Fruit fly (Drosophila melanogaster): ENCODE measurements around the gene CG11585.
A peak's percentile ranks its signal among the peaks of the same experiment; 100 is the strongest.

CG11585 gene

DNA sequence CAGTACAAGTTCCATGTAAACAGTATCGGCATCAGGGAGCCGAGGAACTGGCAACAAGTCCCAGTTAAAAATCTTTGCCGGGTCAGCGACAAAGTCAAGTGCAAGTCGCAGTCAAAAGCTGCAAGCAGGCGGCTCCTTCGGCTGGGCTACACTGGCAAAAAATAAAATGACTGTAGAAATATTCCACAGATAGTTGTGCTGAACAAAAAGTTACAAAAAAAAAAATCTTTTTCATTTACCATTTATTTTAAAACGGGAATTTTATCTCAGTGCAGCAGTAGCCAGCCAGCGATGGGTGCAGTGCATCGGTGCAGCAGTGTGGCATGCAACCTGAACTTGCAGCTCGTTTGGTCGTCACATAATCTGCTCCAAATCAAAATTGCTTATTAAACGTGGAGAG is 40.0 kb upstream of the CG11585 start (continued):
- peak; percentile 7 for TF ChIP-seq CG3032 (tag; optimal IDR thresholded peaks at IDR 0.05)
- no peak for TF ChIP-seq CG6792 (GFP tag; optimal IDR thresholded peaks at IDR 0.05)
- TF ChIP-seq Met (GFP tag; optimal IDR thresholded peaks at IDR 0.05) = peak; percentile 33
- no peak for TF ChIP-seq Sox15 (GFP tag; optimal IDR thresholded peaks at IDR 0.05)
- no peak for TF ChIP-seq CG6808 (GFP tag; optimal IDR thresholded peaks at IDR 0.05)
- no peak for TF ChIP-seq CG8632 (GFP tag; optimal IDR thresholded peaks at IDR 0.05)
- TF ChIP-seq CG16779 (tag; optimal IDR thresholded peaks at IDR 0.05) = no peak
- peak; percentile 31 for TF ChIP-seq cyc (GFP tag; optimal IDR thresholded peaks at IDR 0.05)
- TF ChIP-seq CG31627 (GFP tag; optimal IDR thresholded peaks at IDR 0.05) = peak; percentile 9
- peak; percentile 47 for TF ChIP-seq Gug (GFP tag; IDR thresholded peaks at IDR 0.05)
- peak in 1 of 2 experiments; percentile 19 for TF ChIP-seq ss (GFP tag; optimal IDR thresholded peaks at IDR 0.05)
- no peak for TF ChIP-seq lz (GFP tag; optimal IDR thresholded peaks at IDR 0.05)
- TF ChIP-seq Eip78C (GFP tag) = peak; percentile 83

DNA sequence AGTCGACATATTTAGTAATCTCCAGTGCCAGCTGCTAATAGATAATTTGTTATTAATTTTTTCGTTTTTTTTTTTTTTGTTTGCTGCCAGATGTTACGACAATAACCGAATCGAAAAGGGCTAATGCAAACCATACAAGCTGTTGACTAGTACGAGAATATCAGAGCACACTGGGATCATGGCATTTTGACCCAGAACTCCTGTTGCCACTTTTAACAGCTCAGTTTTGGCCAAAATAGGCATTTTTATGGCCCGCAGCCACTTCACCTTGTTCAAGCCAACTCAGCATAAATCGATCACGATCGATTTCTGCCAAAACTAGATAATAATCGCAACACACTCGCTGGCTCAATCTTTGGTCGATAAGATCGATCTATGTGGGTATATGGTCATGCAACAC is 37.4 kb upstream of the CG11585 start, which contains the start of gene CG12479:
CG12479 (minus strand) TSS at position 101 of the 400 bp plus-strand sequence.
- TF ChIP-seq CG6792 (GFP tag; optimal IDR thresholded peaks at IDR 0.05) (no peak), Eip93F (GFP tag; optimal IDR thresholded peaks at IDR 0.05) (no peak), CG7368 (GFP tag; optimal IDR thresholded peaks at IDR 0.05) (no peak), Ets21C (GFP tag; optimal IDR thresholded peaks at IDR 0.05) (no peak), CG11902 (GFP tag; optimal IDR thresholded peaks at IDR 0.05) (no peak), CG8632 (GFP tag; optimal IDR thresholded peaks at IDR 0.05) (no peak), vri (GFP tag; optimal IDR thresholded peaks at IDR 0.05) (no peak), achi (GFP tag; optimal IDR thresholded peaks at IDR 0.05) (no peak), CG11294 (GFP tag; IDR thresholded peaks at IDR 0.05) (no peak), Gug (GFP tag; IDR thresholded peaks at IDR 0.05) (no peak), CG8319 (GFP tag; optimal IDR thresholded peaks at IDR 0.05) (no peak), Hr4 (GFP tag; optimal IDR thresholded peaks at IDR 0.05) (no peak), CG8119 (GFP tag; IDR thresholded peaks at IDR 0.05) (no peak), fd85E (GFP tag; optimal IDR thresholded peaks at IDR 0.05) (no peak)

DNA sequence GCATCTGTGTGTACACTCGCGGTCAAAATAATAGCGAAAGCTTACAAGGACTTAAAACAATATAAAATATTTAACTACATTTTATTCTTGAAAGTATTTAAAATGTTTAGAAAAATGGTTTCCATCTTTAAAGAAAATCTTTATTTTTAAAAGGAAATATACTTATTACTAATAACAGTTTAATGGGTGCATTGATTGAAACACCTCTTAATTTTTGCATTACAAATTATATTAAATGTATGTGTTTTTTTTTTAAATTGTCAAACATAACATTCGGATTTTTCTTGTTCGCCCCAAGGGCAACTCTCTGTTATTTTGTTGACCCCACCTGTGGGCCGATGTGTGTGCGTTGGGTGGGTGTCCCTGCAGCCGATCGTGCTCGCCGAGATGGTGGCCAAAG is 35.6 kb upstream of the CG11585 start:
- TF ChIP-seq CG6808 (GFP tag; optimal IDR thresholded peaks at IDR 0.05) (peak; percentile 28), Hr39 (GFP tag; optimal IDR thresholded peaks at IDR 0.05) (no peak), CG8632 (GFP tag; optimal IDR thresholded peaks at IDR 0.05) (no peak), CG3032 (tag; optimal IDR thresholded peaks at IDR 0.05) (peak; percentile 20), CG31627 (GFP tag; optimal IDR thresholded peaks at IDR 0.05) (no peak), Eip78C (GFP tag) (peak; percentile 78), salr (GFP tag; optimal IDR thresholded peaks at IDR 0.05) (peak in 1 of 2 experiments; percentile 28), ss (GFP tag; optimal IDR thresholded peaks at IDR 0.05) (peak in 1 of 2 experiments; percentile 4), Gug (GFP tag; IDR thresholded peaks at IDR 0.05) (no peak), Ets96B (tag; optimal IDR thresholded peaks at IDR 0.05) (peak; percentile 28), Sox15 (GFP tag; optimal IDR thresholded peaks at IDR 0.05) (no peak), fkh (GFP tag; optimal IDR thresholded peaks at IDR 0.05) (no peak), CG10669 (GFP tag; optimal IDR thresholded peaks at IDR 0.05) (peak; percentile 15), CG8319 (GFP tag; optimal IDR thresholded peaks at IDR 0.05) (no peak), CG32006 (GFP tag; optimal IDR thresholded peaks at IDR 0.05) (peak; percentile 13), acj6 (GFP tag; optimal IDR thresholded peaks at IDR 0.05) (peak; percentile 31), spab (GFP tag; optimal IDR thresholded peaks at IDR 0.05) (peak; percentile 35), fd85E (GFP tag; optimal IDR thresholded peaks at IDR 0.05) (no peak), Hr4 (GFP tag; optimal IDR thresholded peaks at IDR 0.05) (peak; percentile 17), CG3919 (GFP tag; optimal IDR thresholded peaks at IDR 0.05) (no peak), Met (GFP tag; optimal IDR thresholded peaks at IDR 0.05) (no peak), Smox (GFP tag; optimal IDR thresholded peaks at IDR 0.05) (no peak), svp (GFP tag) (peak; percentile 39), Lpt (GFP tag; optimal IDR thresholded peaks at IDR 0.05) (no peak), fd59A (GFP tag; optimal IDR thresholded peaks at IDR 0.05) (peak; percentile 32), CG16779 (tag; optimal IDR thresholded peaks at IDR 0.05) (no peak), Eip93F (GFP tag; optimal IDR thresholded peaks at IDR 0.05) (no peak)
